In the genomic region with DNA sequence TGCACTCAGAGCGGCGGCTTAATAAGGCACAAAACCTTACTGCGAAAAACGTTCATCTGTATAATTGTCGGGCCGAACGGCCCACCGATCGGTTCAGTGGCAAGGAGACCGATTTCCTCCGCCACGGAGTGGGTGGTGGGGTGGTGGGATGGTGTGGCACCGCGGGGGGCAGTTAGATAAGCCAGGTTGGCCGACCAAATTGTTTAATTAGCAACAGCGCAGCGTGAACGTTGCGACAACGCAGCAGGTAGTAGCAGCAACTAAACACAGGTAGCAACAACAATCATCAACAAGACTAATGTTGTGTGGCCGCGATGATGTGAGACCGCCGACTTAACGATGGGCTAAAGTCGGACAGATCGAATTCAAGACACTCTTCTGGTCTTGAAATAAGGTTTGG, we compare ENCODE assay signal across 2 fruit fly cellular contexts.
TF ChIP-seq lines count a peak whose summit lies in the region.

No protein-coding gene starts in this region.

- TF ChIP-seq CTCF in whole organism, embryonic (GFP tag; optimal IDR thresholded peaks at IDR 0.05; lab: Kevin White, UChicago) = no peak

TF ChIP-seq in whole organism, embryonic, 481 proteins besides CTCF, POLR2A, EP300 and RAD21 (continues in another document):
- TF ChIP-seq ken (GFP tag; IDR thresholded peaks at IDR 0.05; lab: Robert Waterston, UW) (no peak), nom (GFP tag; optimal IDR thresholded peaks at IDR 0.05; lab: Kevin White, UChicago) (no peak), Poxn (GFP tag; IDR thresholded peaks at IDR 0.05; lab: Robert Waterston, UW) (no peak), zen (tag; optimal IDR thresholded peaks at IDR 0.05; lab: Kevin White, UChicago) (peak; percentile 95), Hey (tag; optimal IDR thresholded peaks at IDR 0.05; lab: Kevin White, UChicago) (no peak), lbe (GFP tag; optimal IDR thresholded peaks at IDR 0.05; lab: Kevin White, UChicago) (no peak), CG12299 (tag; optimal IDR thresholded peaks at IDR 0.05; lab: Kevin White, UChicago) (no peak), zfh2 (GFP tag; optimal IDR thresholded peaks at IDR 0.05; lab: Kevin White, UChicago) (no peak), CG12769 (tag; optimal IDR thresholded peaks at IDR 0.05; lab: Kevin White, UChicago) (no peak), run (tag; optimal IDR thresholded peaks at IDR 0.05; lab: Kevin White, UChicago) (no peak), CG3838 (GFP tag; optimal IDR thresholded peaks at IDR 0.05; lab: Kevin White, UChicago) (no peak), Dref (GFP tag; IDR thresholded peaks at IDR 0.05; lab: Robert Waterston, UW) (0 out of 2 replicates have a peak, but pooled peaks have one; percentile 1), h (optimal IDR thresholded peaks at IDR 0.05; lab: Kevin White, UChicago) (no peak), CG1529 (GFP tag; optimal IDR thresholded peaks at IDR 0.05; lab: Kevin White, UChicago) (no peak), CG15479 (GFP tag; optimal IDR thresholded peaks at IDR 0.05; lab: Kevin White, UChicago) (peak; percentile 57), CG13624 (GFP tag; optimal IDR thresholded peaks at IDR 0.05; lab: Kevin White, UChicago) (no peak), zfh1 (GFP tag; IDR thresholded peaks at IDR 0.05; lab: Robert Waterston, UW) (no peak), gsb-n (tag; optimal IDR thresholded peaks at IDR 0.05; lab: Kevin White, UChicago) (no peak), CG6683 (GFP tag; optimal IDR thresholded peaks at IDR 0.05; lab: Kevin White, UChicago) (no peak), CG8089 (GFP tag; optimal IDR thresholded peaks at IDR 0.05; lab: Kevin White, UChicago) (no peak), YL-1 (GFP tag; optimal IDR thresholded peaks at IDR 0.05; lab: Kevin White, UChicago) (no peak), CG16779 (GFP tag; IDR thresholded peaks at IDR 0.05; lab: Robert Waterston, UW) (no peak), CG4854 (GFP tag; optimal IDR thresholded peaks at IDR 0.05; lab: Kevin White, UChicago) (no peak), HmgZ (tag; optimal IDR thresholded peaks at IDR 0.05; lab: Kevin White, UChicago) (no peak), Ets97D (GFP tag; optimal IDR thresholded peaks at IDR 0.05; lab: Kevin White, UChicago) (no peak), Drgx (GFP tag; IDR thresholded peaks at IDR 0.05; lab: Robert Waterston, UW) (peak; percentile 22; the same call in 1 of the 2 replicates), crp (GFP tag; optimal IDR thresholded peaks at IDR 0.05; lab: Kevin White, UChicago) (no peak), Lpt (GFP tag; optimal IDR thresholded peaks at IDR 0.05; lab: Kevin White, UChicago) (no peak), CG10654 (GFP tag; optimal IDR thresholded peaks at IDR 0.05; lab: Kevin White, UChicago) (no peak), CG34376 (GFP tag; optimal IDR thresholded peaks at IDR 0.05; lab: Kevin White, UChicago) (no peak), p53 (GFP tag; optimal IDR thresholded peaks at IDR 0.05; lab: Kevin White, UChicago) (no peak), ftz-f1 (GFP tag; optimal IDR thresholded peaks at IDR 0.05; lab: Kevin White, UChicago) (no peak), so (GFP tag; IDR thresholded peaks at IDR 0.05; lab: Robert Waterston, UW) (no peak), CG6791 (GFP tag; IDR thresholded peaks at IDR 0.05; lab: Robert Waterston, UW; ENCODE audit: partially characterized antibody) (0 out of 3 replicates have a peak, but pooled peaks have one; percentile 36), Stat92E (GFP tag; optimal IDR thresholded peaks at IDR 0.05; lab: Kevin White, UChicago) (no peak), D (optimal IDR thresholded peaks at IDR 0.05; lab: Kevin White, UChicago) (no peak), D (GFP tag; optimal IDR thresholded peaks at IDR 0.05; lab: Kevin White, UChicago) (no peak), CG30403 (GFP tag; optimal IDR thresholded peaks at IDR 0.05; lab: Kevin White, UChicago) (no peak), CG17361 (GFP tag; IDR thresholded peaks at IDR 0.05; lab: Robert Waterston, UW) (no peak), prd (optimal IDR thresholded peaks at IDR 0.05; lab: Kevin White, UChicago) (no peak), prd (GFP tag; IDR thresholded peaks at IDR 0.05; lab: Robert Waterston, UW) (0 out of 3 replicates have a peak, but pooled peaks have one; percentile 18), Bteb2 (GFP tag; optimal IDR thresholded peaks at IDR 0.05; lab: Kevin White, UChicago) (no peak), Hr39 (optimal IDR thresholded peaks at IDR 0.05; lab: Kevin White, UChicago) (peak; percentile 20), CG10274 (GFP tag; optimal IDR thresholded peaks at IDR 0.05; lab: Kevin White, UChicago) (no peak), ato (GFP tag; IDR thresholded peaks at IDR 0.05; lab: Robert Waterston, UW; ENCODE audit: partially characterized antibody) (no peak)

TF ChIP-seq in whole organism, pupa, 21 proteins besides CTCF, POLR2A, EP300 and RAD21:
- TF ChIP-seq CG10348 (GFP tag; IDR thresholded peaks at IDR 0.05; lab: Robert Waterston, UW) (no peak), fd96Ca (GFP tag; IDR thresholded peaks at IDR 0.05; lab: Robert Waterston, UW) (0 out of 3 replicates have a peak, but pooled peaks have one; percentile 20)
